Fruit fly (Drosophila melanogaster) ovary, adult (tissue): Measurements from ENCODE around the gene CG11768.

Experiments used
- CG17801 ChIP-seq: fragments of 200-800 bp; optimal IDR thresholded peaks from 2 replicates; lab custom pipeline; 2019; ENCODE audit warnings: missing biosample characterization, mild to moderate bottlenecking, missing genetic modification characterization, moderate library complexity; ENCODE audit not compliant: partially characterized antibody

Gene CG11768

DNA sequence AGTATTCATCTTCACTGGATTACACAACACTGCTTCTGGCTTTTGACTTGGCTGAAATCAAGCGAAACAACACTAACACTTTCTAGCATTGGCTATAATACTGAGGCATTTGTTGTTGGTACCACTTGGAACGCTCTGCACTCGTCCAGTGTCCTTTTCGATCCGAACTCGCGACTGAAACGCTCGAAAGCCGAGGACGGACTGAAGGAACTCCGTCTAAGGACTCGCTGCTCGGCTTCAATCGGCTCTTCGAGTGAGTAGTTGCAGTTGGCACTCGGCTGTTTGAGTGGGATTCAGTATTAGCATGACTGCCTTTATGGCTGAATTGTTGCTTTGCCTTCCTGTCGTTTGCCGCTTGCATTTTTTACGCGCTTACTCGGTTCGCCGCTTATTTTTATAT, at the start of gene CG11768, which contains the start of gene CG34135:
CG11768 (minus strand) TSS at position 203 of the 400 bp plus-strand sequence.
CG34135 (minus strand) TSS at position 194 of the 400 bp plus-strand sequence.
- TF ChIP-seq CG17801 (GFP tag; lab: Kevin White, UChicago), result no peak

- TF ChIP-seq CG17801 (GFP tag; lab: Kevin White, UChicago), result no peak
Measured at dm6 chr3R:8815074-8815473, 47.1 kb upstream of the CG11768 start.

dm6 chr3R:8814029-8814647, 46.1 kb upstream of the CG11768 start:
- TF ChIP-seq CG17801 (GFP tag; lab: Kevin White, UChicago), result no peak

DNA sequence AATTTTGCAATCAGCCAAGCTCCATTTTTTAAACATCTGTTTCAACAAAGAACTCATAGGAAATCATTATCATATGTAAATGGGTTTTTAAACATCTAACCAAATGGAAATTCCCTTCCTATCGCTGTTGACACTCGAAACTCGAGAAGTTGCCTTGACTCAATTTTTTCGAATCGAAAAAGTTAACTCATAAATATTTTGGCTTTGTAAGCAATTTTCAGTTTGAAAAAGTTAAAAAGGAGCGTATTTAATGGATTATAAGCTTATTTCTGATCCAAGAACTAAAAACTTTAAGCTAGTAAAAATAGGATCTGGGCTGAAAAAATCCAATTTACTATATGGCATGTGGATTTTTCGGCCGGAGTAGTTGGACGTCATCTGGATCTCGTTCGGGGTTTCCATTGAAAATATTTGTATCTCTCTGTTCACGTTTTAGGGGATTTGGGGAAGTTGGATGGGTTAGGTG, 45.2 kb upstream of the CG11768 start, which contains the start of gene CG9837:
CG9837 (minus strand) TSS at position 416 of the 466 bp plus-strand sequence.
- no peak for TF ChIP-seq CG17801 (GFP tag; lab: Kevin White, UChicago)

dm6 chr3R:8812342-8812966, 44.5 kb upstream of the CG11768 start:
- no peak for TF ChIP-seq CG17801 (GFP tag; lab: Kevin White, UChicago)

- peak; percentile 73 for TF ChIP-seq CG17801 (GFP tag; lab: Kevin White, UChicago)
Measured at dm6 chr3R:8811323-8811936, 43.4 kb upstream of the CG11768 start.

dm6 chr3R:8810397-8811184, 42.6 kb upstream of the CG11768 start:
- TF ChIP-seq CG17801 (GFP tag; lab: Kevin White, UChicago), result peak; percentile 72

- TF ChIP-seq CG17801 (GFP tag; lab: Kevin White, UChicago), result no peak
Measured at dm6 chr3R:8809712-8810111, 41.7 kb upstream of the CG11768 start.

dm6 chr3R:8808518-8808921, 40.5 kb upstream of the CG11768 start:
- TF ChIP-seq CG17801 (GFP tag; lab: Kevin White, UChicago), result no peak

- no peak for TF ChIP-seq CG17801 (GFP tag; lab: Kevin White, UChicago)
Measured at dm6 chr3R:8807831-8808517, 40.0 kb upstream of the CG11768 start.

DNA sequence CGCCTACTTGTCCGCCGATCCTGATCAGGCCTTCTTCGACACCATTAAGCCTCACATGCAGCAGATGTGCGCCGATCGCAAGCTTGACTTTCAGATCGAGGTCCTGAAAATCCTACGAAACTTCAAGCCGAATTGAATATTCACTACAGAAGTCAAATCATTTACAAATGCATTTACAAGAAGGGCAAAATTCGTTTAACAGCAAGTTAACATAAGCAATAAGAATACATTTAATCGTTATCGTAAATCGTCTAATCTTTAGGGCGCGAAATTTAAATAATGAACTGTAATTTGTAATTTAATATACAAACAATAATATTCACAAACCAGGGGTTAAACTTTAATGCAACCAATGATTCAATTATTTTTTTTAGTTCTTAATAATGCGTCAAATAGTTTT, 39.0 kb upstream of the CG11768 start:
- TF ChIP-seq CG17801 (GFP tag; lab: Kevin White, UChicago), result no peak

DNA sequence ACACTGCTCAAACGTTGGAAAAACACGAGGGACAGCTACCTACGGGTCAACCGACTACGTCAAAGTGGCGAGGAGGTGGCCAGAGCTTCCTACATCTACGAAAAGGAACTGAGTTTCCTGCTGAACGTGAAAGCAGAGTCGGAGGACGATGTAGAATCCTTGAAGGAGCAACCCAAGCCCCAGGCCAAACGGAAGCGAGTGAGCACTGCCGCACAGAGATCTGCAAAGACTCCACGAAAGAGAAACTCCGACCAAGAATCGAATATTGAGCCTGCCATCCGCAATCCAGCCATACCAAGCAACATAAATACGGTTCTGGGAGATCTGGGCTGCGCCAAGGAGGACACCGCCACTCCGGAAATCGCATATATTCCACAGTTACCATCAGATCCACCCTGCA, 38.6 kb upstream of the CG11768 start:
- no peak for TF ChIP-seq CG17801 (GFP tag; lab: Kevin White, UChicago)

- TF ChIP-seq CG17801 (GFP tag; lab: Kevin White, UChicago), result no peak
Measured at dm6 chr3R:8806104-8806503, 38.1 kb upstream of the CG11768 start, which contains the start of gene hng2. Gene hng2, plus strand, starts transcription at chr3R:8806322.

- TF ChIP-seq CG17801 (GFP tag; lab: Kevin White, UChicago), result no peak
Measured at dm6 chr3R:8805388-8805852, 37.4 kb upstream of the CG11768 start, which contains the start of gene CG9839. Gene CG9839, minus strand, starts transcription at chr3R:8805802.
